Worm (Caenorhabditis elegans): ENCODE data around the gene rps-29.

Gene rps-29

ce11 chrIII:794984-795596, 990 bp downstream of the rps-29 start, which contains the start of gene trpp-11:
TSS of gene trpp-11 (plus strand) at chrIII:795136.
- TF ChIP-seq aly-2 (tag; optimal IDR thresholded peaks at IDR 0.05) (no peak), R02D3.7 (tag; optimal IDR thresholded peaks at IDR 0.05) (no peak), daf-12 (tag; optimal IDR thresholded peaks at IDR 0.05) (no peak), sea-2 (GFP tag; optimal IDR thresholded peaks at IDR 0.05) (no peak), elt-2 (tag; optimal IDR thresholded peaks at IDR 0.05) (no peak), unc-39 (tag; optimal IDR thresholded peaks at IDR 0.05) (no peak), snpc-4 (tag; optimal IDR thresholded peaks at IDR 0.05) (no peak), mml-1 (tag; optimal IDR thresholded peaks at IDR 0.05) (no peak), lin-15B (tag; optimal IDR thresholded peaks at IDR 0.05) (no peak), fkh-2 (tag; optimal IDR thresholded peaks at IDR 0.05) (no peak), ztf-11 (tag; optimal IDR thresholded peaks at IDR 0.05) (no peak), lin-39 (tag; optimal IDR thresholded peaks at IDR 0.05) (no peak), zag-1 (tag; optimal IDR thresholded peaks at IDR 0.05) (no peak), nhr-77 (tag; optimal IDR thresholded peaks at IDR 0.05) (no peak), egl-5 (tag; optimal IDR thresholded peaks at IDR 0.05) (no peak)

- no peak for TF ChIP-seq ztf-4 (tag; optimal IDR thresholded peaks at IDR 0.05)
- no peak for TF ChIP-seq snpc-4 (tag; optimal IDR thresholded peaks at IDR 0.05)
- no peak for TF ChIP-seq nhr-25 (tag; optimal IDR thresholded peaks at IDR 0.05)
- TF ChIP-seq nhr-28 (tag; optimal IDR thresholded peaks at IDR 0.05): no peak
- TF ChIP-seq R02D3.7 (tag; optimal IDR thresholded peaks at IDR 0.05): no peak
- TF ChIP-seq nhr-11 (tag; optimal IDR thresholded peaks at IDR 0.05): no peak
- no peak for TF ChIP-seq unc-62 (GFP tag; optimal IDR thresholded peaks at IDR 0.05)
- no peak for TF ChIP-seq elt-1 (tag; optimal IDR thresholded peaks at IDR 0.05)
- no peak for TF ChIP-seq skn-1 (tag; optimal IDR thresholded peaks at IDR 0.05)
- TF ChIP-seq hmg-11 (tag; optimal IDR thresholded peaks at IDR 0.05): no peak
- no peak for TF ChIP-seq nfya-1 (tag; optimal IDR thresholded peaks at IDR 0.05; ENCODE audit: insufficient read depth)
- TF ChIP-seq ztf-11 (tag; optimal IDR thresholded peaks at IDR 0.05): no peak
- TF ChIP-seq mdl-1 (tag; optimal IDR thresholded peaks at IDR 0.05): no peak
- no peak for TF ChIP-seq zag-1 (tag; optimal IDR thresholded peaks at IDR 0.05)
- TF ChIP-seq fkh-10 (GFP tag; optimal IDR thresholded peaks at IDR 0.05): no peak
- TF ChIP-seq elt-3 (tag; optimal IDR thresholded peaks at IDR 0.05): no peak
- TF ChIP-seq nhr-67 (tag; optimal IDR thresholded peaks at IDR 0.05): no peak
Observed at ce11 chrIII:797507-797906, 3.4 kb downstream of the rps-29 start.

ce11 chrIII:802041-802440, 7.9 kb downstream of the rps-29 start:
- no peak for TF ChIP-seq pqm-1 (tag; optimal IDR thresholded peaks at IDR 0.05)
- TF ChIP-seq nhr-43 (tag; optimal IDR thresholded peaks at IDR 0.05; ENCODE audit: poor library complexity, severe bottlenecking): no peak
- no peak for TF ChIP-seq elt-3 (tag; optimal IDR thresholded peaks at IDR 0.05)
- no peak for TF ChIP-seq lin-39 (tag; optimal IDR thresholded peaks at IDR 0.05)
- TF ChIP-seq nhr-67 (tag; optimal IDR thresholded peaks at IDR 0.05): no peak
- no peak for TF ChIP-seq ztf-11 (tag; optimal IDR thresholded peaks at IDR 0.05)
- TF ChIP-seq snpc-4 (tag; optimal IDR thresholded peaks at IDR 0.05): no peak
- TF ChIP-seq nhr-28 (tag; optimal IDR thresholded peaks at IDR 0.05): no peak
- TF ChIP-seq R02D3.7 (tag; optimal IDR thresholded peaks at IDR 0.05): no peak
- TF ChIP-seq eor-1 (tag; optimal IDR thresholded peaks at IDR 0.05): no peak
- no peak for TF ChIP-seq fos-1 (tag; optimal IDR thresholded peaks at IDR 0.05)
- no peak for TF ChIP-seq mdl-1 (tag; optimal IDR thresholded peaks at IDR 0.05)
- TF ChIP-seq daf-12 (tag; optimal IDR thresholded peaks at IDR 0.05): no peak
- TF ChIP-seq skn-1 (tag; optimal IDR thresholded peaks at IDR 0.05): no peak
- TF ChIP-seq ama-1 (optimal IDR thresholded peaks at IDR 0.05): no peak

ce11 chrIII:811544-811943, 17.4 kb downstream of the rps-29 start, which contains the start of gene daf-7:
TSS of gene daf-7 (plus strand) at chrIII:811844.
- no peak for TF ChIP-seq elt-1 (tag; optimal IDR thresholded peaks at IDR 0.05)
- TF ChIP-seq aly-2 (tag; optimal IDR thresholded peaks at IDR 0.05): no peak
- TF ChIP-seq nhr-67 (tag; optimal IDR thresholded peaks at IDR 0.05): no peak
- TF ChIP-seq pqm-1 (tag; optimal IDR thresholded peaks at IDR 0.05): no peak
- TF ChIP-seq hmg-11 (tag; optimal IDR thresholded peaks at IDR 0.05): no peak
- no peak for TF ChIP-seq elt-3 (tag; optimal IDR thresholded peaks at IDR 0.05)
- no peak for TF ChIP-seq pha-4 (tag; optimal IDR thresholded peaks at IDR 0.05)
- no peak for TF ChIP-seq unc-39 (tag; optimal IDR thresholded peaks at IDR 0.05)
- no peak for TF ChIP-seq eor-1 (tag; optimal IDR thresholded peaks at IDR 0.05)
- no peak for TF ChIP-seq tbx-2 (tag; optimal IDR thresholded peaks at IDR 0.05)
- no peak for TF ChIP-seq nhr-12 (tag; optimal IDR thresholded peaks at IDR 0.05)
- no peak for TF ChIP-seq nhr-28 (tag; optimal IDR thresholded peaks at IDR 0.05)
- TF ChIP-seq R02D3.7 (tag; optimal IDR thresholded peaks at IDR 0.05): no peak
- no peak for TF ChIP-seq mml-1 (tag; optimal IDR thresholded peaks at IDR 0.05)
- TF ChIP-seq nhr-23 (tag; optimal IDR thresholded peaks at IDR 0.05): no peak
